Worm (Caenorhabditis elegans) whole organism, late embryonic: Measurements from ENCODE around the gene F29G9.1.

Experiments used
- ceh-30 ChIP-seq: fragments of 150-350 bp; optimal IDR thresholded peaks from 2 replicates; lab custom pipeline; 2014; ENCODE audit warnings: missing biosample characterization, missing genetic modification characterization
- elt-2 ChIP-seq: sonication (generic microtip); optimal IDR thresholded peaks from 2 replicates; lab custom pipeline; 2016; ENCODE audit warnings: missing genetic modification reagents, missing genetic modification characterization, missing compliant biosample characterization
- fax-1 ChIP-seq: sonication (generic microtip); optimal IDR thresholded peaks from 2 replicates; lab custom pipeline; 2016; ENCODE audit warnings: missing genotype, missing genetic modification characterization, missing compliant biosample characterization
- hlh-15 ChIP-seq: sonication (generic microtip); optimal IDR thresholded peaks from 2 replicates; lab custom pipeline; 2016; ENCODE audit warnings: missing genetic modification characterization, missing compliant biosample characterization
- hlh-30 ChIP-seq: sonication (generic microtip); optimal IDR thresholded peaks from 2 replicates; lab custom pipeline; 2017; ENCODE audit warnings: antibody characterized with exemption, missing genetic modification characterization, missing compliant biosample characterization; ENCODE audit not compliant: insufficient read depth
- nhr-11 ChIP-seq: fragments of 150-350 bp; optimal IDR thresholded peaks from 2 replicates; lab custom pipeline; 2014; ENCODE audit warnings: missing biosample characterization, missing genetic modification characterization
- pqm-1 ChIP-seq: sonication (generic microtip); optimal IDR thresholded peaks from 2 replicates; lab custom pipeline; 2016; ENCODE audit warnings: missing genetic modification characterization, missing compliant biosample characterization

DNA sequence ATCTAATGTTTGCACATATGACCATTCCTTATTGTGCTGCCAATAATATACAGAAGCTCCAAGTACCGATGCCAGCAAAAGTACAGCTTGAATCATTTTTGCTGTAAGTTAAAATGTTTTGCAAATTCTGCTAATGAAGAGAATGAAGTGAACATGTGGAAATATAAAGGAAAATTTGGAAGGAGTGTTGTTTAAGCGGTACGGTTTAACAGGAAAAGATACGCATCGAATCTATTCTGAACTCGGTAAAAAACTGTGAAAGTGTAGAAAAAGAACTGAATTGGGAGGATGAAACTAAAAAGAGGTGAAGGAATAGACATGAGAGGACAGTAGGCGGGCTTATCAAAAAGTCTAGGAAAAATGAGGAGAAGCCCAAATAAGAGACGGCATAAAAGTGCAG, 24.4 kb downstream of the F29G9.1 start, which contains the start of gene Y38A10A.2:
- TF ChIP-seq nhr-11 (tag; lab: Kevin White, UChicago): no peak
- no peak for TF ChIP-seq pqm-1
- TF ChIP-seq elt-2 (tag; lab: Kevin White, UChicago): no peak
- no peak for TF ChIP-seq ceh-30 (tag; lab: Kevin White, UChicago)
- no peak for TF ChIP-seq fax-1 (tag; lab: Kevin White, UChicago)
- no peak for TF ChIP-seq hlh-30 (tag; lab: Kevin White, UChicago)
- no peak for TF ChIP-seq hlh-15 (tag; lab: Kevin White, UChicago)
